Worm (Caenorhabditis elegans) whole organism, L4 larva: Measurements from ENCODE around the gene ZK1320.11.

Source experiments
- F49E8.2 ChIP-seq: sonication (generic microtip); optimal IDR thresholded peaks from 2 replicates; lab custom pipeline; 2016; ENCODE audit warnings: missing compliant biosample characterization, mild to moderate bottlenecking, missing genetic modification characterization, borderline replicate concordance
- ces-1 ChIP-seq: fragments of 150-350 bp; sonication (generic microtip); optimal IDR thresholded peaks from 4 replicates; lab custom pipeline; 2014; ENCODE audit warnings: missing biosample characterization, missing genetic modification reagents, missing genetic modification characterization
- hif-1 ChIP-seq, 2 experiments: sonication (generic microtip); optimal IDR thresholded peaks; 2 replicates each; lab custom pipeline; 2016 to 2017; ENCODE audit warnings: missing compliant biosample characterization in 2 of 2, missing genetic modification characterization in 2 of 2, missing genetic modification reagents in 2 of 2, missing genotype in 2 of 2, mild to moderate bottlenecking in 1 of 2
- jun-1 ChIP-seq: fragments of 150-350 bp; optimal IDR thresholded peaks from 2 replicates; lab custom pipeline; 2014; ENCODE audit warnings: missing biosample characterization, missing genetic modification reagents, missing genetic modification characterization
- nhr-111 ChIP-seq: fragments of 200-800 bp; sonication (Bioruptor generic); optimal IDR thresholded peaks from 2 replicates; lab custom pipeline; 2018; ENCODE audit warnings: mild to moderate bottlenecking, missing genetic modification characterization, missing compliant biosample characterization
- nhr-25 ChIP-seq: sonication (generic microtip); optimal IDR thresholded peaks from 2 replicates; lab custom pipeline; 2017; ENCODE audit warnings: missing genetic modification characterization, mild to moderate bottlenecking, missing compliant biosample characterization, antibody characterized with exemption, moderate library complexity, borderline replicate concordance; ENCODE audit not compliant: insufficient read depth
- unc-39 ChIP-seq: sonication (generic microtip); optimal IDR thresholded peaks from 2 replicates; lab custom pipeline; 2017; ENCODE audit warnings: missing biosample characterization, missing genetic modification characterization

- TF ChIP-seq F49E8.2: no peak
- no peak for TF ChIP-seq unc-39
- no peak for TF ChIP-seq jun-1 (tag; lab: Kevin White, UChicago)
- TF ChIP-seq nhr-25 (tag; lab: Kevin White, UChicago): no peak
- TF ChIP-seq ces-1: no peak
- no peak for TF ChIP-seq nhr-111 (GFP tag; lab: Kevin White, UChicago)
- TF ChIP-seq hif-1 (tag; optimal IDR thresholded peaks at IDR 0.05; lab: Kevin White, UChicago): no peak
Observed at ce11 chrII:9625930-9626329, 41.5 kb upstream of the ZK1320.11 start.
